Worm (Caenorhabditis elegans): ENCODE data around the gene swsn-1.
A peak's percentile ranks its signal among the peaks of the same experiment; 100 is the strongest.

swsn-1 gene

ce11 chrV:20279811-20280317, 30.6 kb upstream of the swsn-1 start, which contains the start of gene pqn-94:
TSS of gene pqn-94 (minus strand) at chrV:20279861.
- TF ChIP-seq skn-1 (tag; optimal IDR thresholded peaks at IDR 0.05) (no peak), F13H6.1 (tag; optimal IDR thresholded peaks at IDR 0.05) (peak; percentile 75), nhr-10 (tag; optimal IDR thresholded peaks at IDR 0.05) (no peak)

DNA sequence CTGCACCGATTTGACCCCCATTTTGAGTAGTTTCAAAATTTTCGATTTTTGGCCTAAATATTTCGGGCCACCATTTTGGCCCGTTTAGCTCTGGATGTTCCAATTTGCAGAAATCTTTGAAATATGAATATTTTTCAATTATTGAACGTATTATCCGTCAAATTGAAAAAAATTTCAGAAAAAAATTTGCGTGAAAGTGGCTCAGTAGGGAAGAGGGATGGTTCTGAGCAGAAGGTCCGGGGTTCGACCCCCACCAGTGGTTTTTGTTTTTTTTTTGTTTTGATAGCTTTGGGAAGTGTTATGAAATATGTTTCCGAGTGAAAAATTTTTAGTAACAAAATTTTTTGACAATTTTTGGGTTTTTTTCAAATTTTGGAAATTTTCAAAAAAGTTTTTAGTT, 30.0 kb upstream of the swsn-1 start:
- TF ChIP-seq ZK546.5 (tag; optimal IDR thresholded peaks at IDR 0.05) (no peak), R02D3.7 (tag; optimal IDR thresholded peaks at IDR 0.05) (no peak), sma-9 (GFP tag; optimal IDR thresholded peaks at IDR 0.05) (no peak), sma-9 (tag; optimal IDR thresholded peaks at IDR 0.05) (no peak), nhr-12 (tag; optimal IDR thresholded peaks at IDR 0.05) (no peak), dmd-4 (tag; optimal IDR thresholded peaks at IDR 0.05) (no peak), nhr-25 (tag; optimal IDR thresholded peaks at IDR 0.05) (no peak), lsy-2 (tag; optimal IDR thresholded peaks at IDR 0.05) (no peak), ceh-16 (tag; optimal IDR thresholded peaks at IDR 0.05) (no peak), nhr-21 (tag; optimal IDR thresholded peaks at IDR 0.05) (no peak), aly-2 (tag; optimal IDR thresholded peaks at IDR 0.05) (no peak), nhr-23 (tag; optimal IDR thresholded peaks at IDR 0.05) (no peak)

DNA sequence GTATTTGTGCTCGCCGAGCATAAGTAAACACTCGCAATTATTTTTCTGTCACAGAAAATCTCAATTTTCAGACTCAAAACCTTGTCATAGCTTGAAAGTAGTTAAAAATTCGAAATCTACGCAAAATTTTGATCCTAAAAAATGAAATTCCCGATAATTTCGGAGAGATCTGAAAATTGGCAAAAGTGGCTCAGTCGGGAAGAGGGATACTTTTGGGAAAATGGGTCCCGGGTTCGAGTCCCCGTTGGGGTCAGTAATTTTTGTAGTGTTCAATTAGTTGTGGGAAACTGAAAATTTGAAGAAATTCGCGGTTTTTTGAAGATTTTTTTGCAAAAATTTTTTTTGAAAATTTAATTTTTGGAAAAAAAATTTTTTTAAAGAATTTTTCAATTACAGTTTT, 27.6 kb upstream of the swsn-1 start:
- TF ChIP-seq zag-1 (tag; optimal IDR thresholded peaks at IDR 0.05) (no peak), crh-2 (tag; optimal IDR thresholded peaks at IDR 0.05) (no peak), lin-11 (tag; optimal IDR thresholded peaks at IDR 0.05) (no peak), skn-1 (tag; optimal IDR thresholded peaks at IDR 0.05) (no peak), nhr-10 (tag; optimal IDR thresholded peaks at IDR 0.05) (no peak), Y55F3AM.14 (GFP tag; optimal IDR thresholded peaks at IDR 0.05) (no peak), ztf-11 (tag; optimal IDR thresholded peaks at IDR 0.05) (no peak), nhr-11 (tag; optimal IDR thresholded peaks at IDR 0.05) (no peak), nhr-6 (tag; optimal IDR thresholded peaks at IDR 0.05) (no peak)

DNA sequence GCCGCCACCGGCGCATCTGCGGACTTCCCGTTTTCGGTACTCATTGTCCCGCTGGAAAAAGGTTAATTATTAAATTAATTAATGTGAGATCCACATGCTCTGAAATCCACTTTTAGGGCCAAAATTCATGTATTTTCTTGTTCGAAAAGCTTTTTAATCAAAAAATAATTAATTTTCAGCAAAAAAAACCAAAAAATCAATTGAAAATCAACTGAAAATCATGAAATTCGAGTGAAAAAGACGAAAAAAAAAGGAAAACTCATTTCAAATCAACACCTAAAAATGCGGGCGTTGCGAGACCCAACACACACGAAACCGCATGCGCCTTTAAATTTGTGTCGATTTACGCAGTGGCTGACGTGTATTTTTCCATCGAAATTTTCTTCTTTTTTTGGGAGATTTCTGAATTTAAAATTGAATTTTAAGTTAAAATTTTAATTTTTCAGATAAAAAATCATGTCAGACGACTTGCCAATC, 20.4 kb upstream of the swsn-1 start, which contains the start of the genes prmt-1 and cdkr-3:
TSS of gene prmt-1 (minus strand) at position 51 of the 477 bp plus-strand sequence.
TSS of gene cdkr-3 (plus strand) at position 447 of the 477 bp plus-strand sequence.
- TF ChIP-seq blmp-1 (tag; optimal IDR thresholded peaks at IDR 0.05; ENCODE audit: insufficient read depth) (no peak), crh-2 (tag; optimal IDR thresholded peaks at IDR 0.05) (peak; percentile 70), lin-39 (tag; optimal IDR thresholded peaks at IDR 0.05) (no peak), ztf-4 (tag; optimal IDR thresholded peaks at IDR 0.05) (no peak), egl-27 (tag; optimal IDR thresholded peaks at IDR 0.05) (no peak), unc-55 (GFP tag; optimal IDR thresholded peaks at IDR 0.05) (peak; percentile 89), R02D3.7 (tag; optimal IDR thresholded peaks at IDR 0.05) (peak; percentile 57), mdl-1 (tag; optimal IDR thresholded peaks at IDR 0.05) (no peak), fos-1 (tag; optimal IDR thresholded peaks at IDR 0.05) (peak; percentile 5), gmeb-1 (tag; optimal IDR thresholded peaks at IDR 0.05) (peak; percentile 55), lin-13 (GFP tag; optimal IDR thresholded peaks at IDR 0.05) (peak; percentile 48), C34F6.9 (tag; optimal IDR thresholded peaks at IDR 0.05) (peak; percentile 56), ztf-1 (GFP tag; conservative IDR thresholded peaks at IDR 0.05) (no peak), unc-39 (tag; optimal IDR thresholded peaks at IDR 0.05) (no peak), ama-1 (optimal IDR thresholded peaks at IDR 0.05) (no peak), zag-1 (tag; optimal IDR thresholded peaks at IDR 0.05) (no peak), elt-3 (tag; optimal IDR thresholded peaks at IDR 0.05) (no peak), nhr-11 (tag; optimal IDR thresholded peaks at IDR 0.05) (no peak), skn-1 (tag; optimal IDR thresholded peaks at IDR 0.05) (no peak), nhr-10 (tag; optimal IDR thresholded peaks at IDR 0.05) (no peak), nhr-25 (tag; optimal IDR thresholded peaks at IDR 0.05) (no peak), lsy-2 (tag; optimal IDR thresholded peaks at IDR 0.05) (peak in 1 of 2 experiments; percentile 69), sma-3 (GFP tag; optimal IDR thresholded peaks at IDR 0.05) (peak; percentile 12), aly-2 (tag; optimal IDR thresholded peaks at IDR 0.05) (no peak), sem-4 (tag; optimal IDR thresholded peaks at IDR 0.05) (no peak), unc-62 (GFP tag; optimal IDR thresholded peaks at IDR 0.05) (no peak), nhr-129 (tag; optimal IDR thresholded peaks at IDR 0.05) (peak; percentile 57), ceh-82 (tag; optimal IDR thresholded peaks at IDR 0.05) (no peak), ZK546.5 (tag; optimal IDR thresholded peaks at IDR 0.05) (no peak), Y55F3AM.14 (GFP tag; optimal IDR thresholded peaks at IDR 0.05) (no peak), snpc-4 (tag; optimal IDR thresholded peaks at IDR 0.05) (no peak), nhr-21 (tag; optimal IDR thresholded peaks at IDR 0.05) (no peak), nhr-23 (tag; optimal IDR thresholded peaks at IDR 0.05) (no peak), nhr-237 (tag; optimal IDR thresholded peaks at IDR 0.05) (no peak), ceh-16 (tag; optimal IDR thresholded peaks at IDR 0.05) (no peak), nhr-12 (tag; optimal IDR thresholded peaks at IDR 0.05) (no peak)

Measured in whole organism, L2 larva.